Fruit fly (Drosophila melanogaster) whole organism: Measurements from ENCODE around the gene CG6508.
A peak's percentile ranks its signal among the peaks of the same experiment; 100 is the strongest.

ENCODE experiments used
- CG8478 ChIP-seq: fragments of >200 bp; optimal IDR thresholded peaks from 2 replicates; lab custom pipeline; 2018; ENCODE audit warnings: inconsistent platforms
- Dll ChIP-seq: fragments of >200 bp; optimal IDR thresholded peaks from 2 replicates; lab custom pipeline; 2017
- EcR ChIP-seq, 2 experiments: fragments of >200 bp; optimal IDR thresholded peaks; 2 replicates each; lab custom pipeline; 2017; ENCODE audit warnings: missing biosample characterization in 2 of 2, missing genetic modification characterization in 2 of 2, missing genetic modification reagents in 2 of 2
- pan ChIP-seq: fragments of >200 bp; optimal IDR thresholded peaks from 2 replicates; lab custom pipeline; 2017
- psq ChIP-seq: fragments of >200 bp; optimal IDR thresholded peaks from 2 replicates; lab custom pipeline; 2017
- usp ChIP-seq: fragments of >200 bp; optimal IDR thresholded peaks from 2 replicates; lab custom pipeline; 2017; ENCODE audit warnings: missing biosample characterization, missing genetic modification characterization, mixed read lengths

The CG6508 gene

DNA sequence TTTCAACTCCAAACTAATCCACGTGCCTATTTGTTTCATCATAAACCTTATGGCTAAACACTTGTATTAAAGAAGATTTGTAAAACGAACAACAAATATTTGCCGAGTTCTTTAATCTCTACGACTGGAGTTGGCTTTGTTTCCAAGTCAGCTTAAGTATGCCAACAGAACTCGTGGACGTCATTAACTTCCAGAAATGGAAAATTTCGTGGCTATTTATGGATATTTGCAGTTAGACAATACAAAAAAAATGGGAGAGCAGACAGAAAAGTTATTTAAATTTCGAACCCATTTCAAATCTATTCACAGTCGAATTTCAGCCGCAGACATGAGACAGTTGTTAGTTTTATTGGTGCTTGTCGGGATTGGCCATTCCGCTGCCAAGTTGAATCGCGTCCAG lies 1.5 kb downstream of the CG6508 start, which contains the start of gene CG17134:
Gene CG17134, plus strand, starts transcription at position 301 of the 400 bp plus-strand sequence.
- TF ChIP-seq psq (lab: Kevin White, UChicago) (no peak), usp (GFP tag; lab: Kevin White, UChicago) (no peak), CG8478 (lab: Kevin White, UChicago) (no peak), EcR (GFP tag; optimal IDR thresholded peaks at IDR 0.05; lab: Kevin White, UChicago) (no peak), Dll (lab: Kevin White, UChicago) (no peak), pan (lab: Kevin White, UChicago) (no peak)

DNA sequence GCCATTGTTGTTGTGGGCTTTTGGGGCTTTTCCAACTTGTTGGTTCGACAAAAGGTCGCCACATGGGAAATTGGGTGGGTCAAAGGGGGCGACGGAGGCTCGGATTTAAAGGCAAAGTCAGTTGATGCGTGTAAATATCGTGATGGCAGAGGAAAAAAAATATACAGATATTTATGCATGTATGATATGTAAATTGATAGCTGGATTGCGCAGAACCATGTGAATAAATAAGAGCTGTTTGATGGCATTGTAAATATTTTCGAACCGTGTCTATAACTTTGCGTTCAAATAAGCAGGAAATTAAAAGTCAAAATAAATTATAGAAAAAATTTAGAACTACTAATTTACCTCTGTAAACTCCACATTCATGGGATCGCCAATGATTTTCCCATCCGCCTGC lies 3.7 kb downstream of the CG6508 start:
- TF ChIP-seq psq (lab: Kevin White, UChicago) (no peak), EcR (GFP tag; optimal IDR thresholded peaks at IDR 0.05; lab: Kevin White, UChicago) (no peak), Dll (lab: Kevin White, UChicago) (no peak), usp (GFP tag; lab: Kevin White, UChicago) (no peak)

DNA sequence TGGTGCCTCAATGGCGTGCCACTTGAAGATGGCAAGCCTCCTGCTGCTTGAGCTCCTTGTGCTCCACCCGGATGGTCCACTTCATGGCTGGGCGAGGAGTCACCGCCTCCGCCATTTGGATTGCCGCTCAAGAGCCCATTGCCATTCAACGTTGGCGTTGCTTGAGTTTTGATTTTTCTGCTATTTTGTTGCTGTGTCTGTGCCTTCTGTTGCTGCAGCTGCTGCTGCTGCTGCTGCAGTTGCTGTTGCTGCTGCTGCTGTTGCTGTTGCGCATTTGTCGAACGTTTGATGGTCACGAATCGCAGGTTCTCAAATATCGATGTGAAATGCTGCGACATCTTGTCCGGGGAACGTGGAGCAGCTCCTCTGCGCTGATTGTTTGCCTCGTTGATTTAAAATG lies 12.7 kb downstream of the CG6508 start:
- TF ChIP-seq Dll (lab: Kevin White, UChicago): no peak

- TF ChIP-seq usp (GFP tag; lab: Kevin White, UChicago): no peak
- TF ChIP-seq Dll (lab: Kevin White, UChicago): no peak
- TF ChIP-seq EcR (GFP tag; optimal IDR thresholded peaks at IDR 0.05; lab: Kevin White, UChicago): no peak
- TF ChIP-seq pan (lab: Kevin White, UChicago): no peak
- no peak for TF ChIP-seq CG8478 (lab: Kevin White, UChicago)
- TF ChIP-seq psq (lab: Kevin White, UChicago): no peak
Observed at dm6 chr2L:10837491-10837890, 18.6 kb downstream of the CG6508 start, which contains the start of gene Nos. Nos (minus strand) TSS chr2L:10837511.

DNA sequence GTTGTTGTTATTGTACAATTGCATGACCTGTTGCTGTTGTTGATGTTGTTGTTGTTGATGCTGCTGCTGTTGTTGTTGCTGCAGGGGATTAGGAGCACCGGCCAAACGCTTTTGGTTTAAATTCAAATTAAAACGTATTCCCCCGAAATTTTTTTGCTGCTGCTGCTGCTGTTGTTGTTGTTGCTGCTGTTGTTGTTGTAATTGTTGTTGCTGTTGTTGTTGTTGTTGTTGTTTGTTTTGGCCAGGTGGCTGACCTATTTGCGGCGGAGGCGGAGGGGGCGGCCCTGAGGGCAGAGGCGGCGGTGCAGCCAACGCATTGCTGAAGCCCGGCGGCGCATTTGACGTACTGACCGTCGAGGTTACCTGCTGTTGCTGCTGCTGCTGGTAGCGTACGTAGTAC lies 22.7 kb downstream of the CG6508 start:
- no peak for TF ChIP-seq pan (lab: Kevin White, UChicago)

DNA sequence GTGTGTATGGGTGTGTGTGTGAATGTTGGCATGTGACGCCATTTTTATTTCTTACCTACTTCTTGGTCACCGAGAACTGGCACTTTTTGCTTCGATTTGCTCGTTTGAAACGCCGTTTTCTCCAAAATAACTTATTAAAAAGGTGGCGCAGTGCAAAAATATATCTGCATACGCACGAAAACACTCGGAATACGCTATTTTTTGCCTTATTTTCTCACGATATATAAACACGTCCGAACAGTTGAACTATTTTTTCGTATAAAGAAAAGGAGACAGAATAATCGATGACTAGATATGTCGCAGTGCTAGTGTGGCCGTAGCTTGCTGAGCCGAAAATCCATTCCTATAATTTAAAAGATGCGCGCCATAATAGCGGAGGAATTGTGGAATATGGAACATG lies 23.4 kb downstream of the CG6508 start, which contains the start of gene CG6700:
Gene CG6700, minus strand, starts transcription at position 272 of the 400 bp plus-strand sequence.
- TF ChIP-seq pan (lab: Kevin White, UChicago) (no peak), Dll (lab: Kevin White, UChicago) (no peak)

DNA sequence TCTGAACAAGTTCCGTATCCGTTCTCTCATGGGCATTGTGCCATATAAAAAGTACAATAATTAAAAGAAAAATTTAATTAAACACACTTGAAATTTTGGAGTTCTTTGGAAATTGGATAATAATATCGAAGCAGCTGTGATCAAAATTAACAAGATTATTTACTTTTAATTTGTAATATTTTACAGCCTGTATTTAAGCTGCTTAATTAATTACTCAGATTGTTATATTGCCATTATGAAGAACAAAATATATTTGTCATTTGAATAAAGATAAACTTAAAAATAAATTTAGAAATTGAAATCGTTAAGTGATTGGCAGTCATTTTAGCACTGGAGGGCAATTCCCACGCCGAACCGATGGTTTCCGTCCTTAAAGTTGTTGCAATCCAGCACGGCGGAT lies 26.7 kb downstream of the CG6508 start, which contains the start of the genes CG17139 and CG17140:
Gene CG17139, minus strand, starts transcription at position 101 of the 400 bp plus-strand sequence.
Gene CG17140, minus strand, starts transcription at position 101 of the 400 bp plus-strand sequence.
- no peak for TF ChIP-seq pan (lab: Kevin White, UChicago)
- TF ChIP-seq CG8478 (lab: Kevin White, UChicago): no peak
- no peak for TF ChIP-seq psq (lab: Kevin White, UChicago)
- TF ChIP-seq EcR (GFP tag; optimal IDR thresholded peaks at IDR 0.05; lab: Kevin White, UChicago): no peak
- TF ChIP-seq usp (GFP tag; lab: Kevin White, UChicago): no peak
- no peak for TF ChIP-seq Dll (lab: Kevin White, UChicago)

DNA sequence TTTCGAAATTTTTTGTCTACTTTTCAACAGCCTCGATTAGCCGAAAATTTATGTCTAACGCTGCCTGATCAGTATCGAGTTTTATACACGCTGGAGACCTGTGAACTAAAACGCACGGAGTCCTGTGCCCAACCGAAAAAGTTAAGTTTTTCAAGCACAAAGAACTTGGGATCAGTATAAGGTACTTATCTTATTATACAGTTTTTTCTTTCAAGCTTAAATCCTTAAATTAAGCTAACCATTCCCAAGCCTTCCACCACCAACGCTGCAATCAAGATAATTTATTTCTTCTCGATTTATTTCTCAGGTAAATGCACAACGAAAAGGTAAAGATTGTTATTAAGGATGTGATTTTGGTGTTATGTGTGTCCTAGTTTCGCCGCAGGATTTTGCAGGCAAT lies 28.0 kb downstream of the CG6508 start, which contains the start of gene Porin2:
Gene Porin2, minus strand, starts transcription at position 101 of the 400 bp plus-strand sequence.
- no peak for TF ChIP-seq Dll (lab: Kevin White, UChicago)

DNA sequence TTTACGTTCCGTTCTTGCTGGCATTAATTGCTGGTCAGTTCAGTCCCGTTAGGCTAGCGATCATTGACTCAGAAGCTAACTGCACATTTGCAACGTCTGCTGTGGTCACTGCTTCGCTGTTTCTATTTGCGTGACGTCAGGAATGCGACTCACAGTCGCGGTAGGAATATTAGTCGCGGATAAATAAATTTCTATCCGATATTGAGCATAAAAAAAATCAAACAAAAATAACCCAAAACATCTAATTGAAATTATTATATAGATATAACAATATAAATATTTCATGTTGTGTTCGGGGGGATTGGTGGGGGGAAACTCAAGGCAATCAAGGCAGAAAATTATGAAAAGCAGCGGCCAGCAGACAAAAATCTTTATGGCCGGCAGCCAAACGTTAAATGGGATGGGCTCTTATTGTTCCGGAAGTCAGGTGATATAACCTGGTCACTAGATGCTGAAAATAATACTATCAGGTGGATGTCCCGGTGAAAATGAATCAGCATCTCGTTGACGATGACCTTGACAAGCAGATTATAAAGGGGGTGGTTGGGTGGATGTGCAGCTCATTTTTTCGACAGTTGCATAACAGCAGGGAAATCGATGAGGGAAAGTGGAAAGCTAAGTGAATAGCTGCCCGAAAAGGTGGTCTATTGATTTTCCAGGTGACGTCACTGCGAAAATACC lies 30.7 kb downstream of the CG6508 start, which contains the start of gene SmydA-3:
Gene SmydA-3, plus strand, starts transcription at position 631 of the 681 bp plus-strand sequence.
- no peak for TF ChIP-seq EcR (GFP tag; optimal IDR thresholded peaks at IDR 0.05; lab: Kevin White, UChicago)
- no peak for TF ChIP-seq pan (lab: Kevin White, UChicago)
- no peak for TF ChIP-seq Dll (lab: Kevin White, UChicago)
- TF ChIP-seq usp (GFP tag; lab: Kevin White, UChicago): no peak
- TF ChIP-seq CG8478 (lab: Kevin White, UChicago): no peak

DNA sequence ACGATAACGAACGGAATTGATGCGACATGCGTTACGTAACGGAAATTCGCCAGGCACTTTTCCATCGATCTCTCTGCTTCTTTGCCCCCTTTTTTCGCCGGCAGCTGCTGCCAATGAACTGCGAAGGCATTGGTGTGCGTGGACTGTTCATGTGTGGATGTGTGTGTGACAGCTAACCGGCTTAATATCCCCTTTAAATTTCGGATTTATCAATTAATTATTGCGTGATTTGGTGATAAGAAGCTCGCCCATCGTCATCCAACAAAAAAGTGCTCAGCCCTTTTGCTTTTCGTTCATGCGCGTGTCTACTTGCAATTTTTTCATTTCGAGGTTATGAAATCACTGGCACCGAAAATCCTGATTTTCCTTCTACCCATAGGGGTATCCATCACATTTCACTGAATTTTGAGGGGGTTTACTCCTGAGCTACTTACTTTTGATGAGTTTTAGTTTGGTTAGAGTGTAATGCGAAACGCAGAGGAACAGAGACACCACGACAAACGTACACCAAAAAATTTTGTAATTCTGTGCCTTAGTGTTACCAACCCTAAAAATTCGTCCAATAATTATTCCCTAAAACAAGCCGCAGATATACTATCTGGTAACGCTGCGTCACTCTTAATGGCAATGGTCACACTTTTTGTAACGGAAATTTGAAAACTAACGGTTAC lies 31.5 kb downstream of the CG6508 start, which contains the start of gene porin:
Gene porin, minus strand, starts transcription at position 529 of the 671 bp plus-strand sequence.
- TF ChIP-seq CG8478 (lab: Kevin White, UChicago): no peak
- peak in 1 of 2 experiments; percentile 77 for TF ChIP-seq EcR (GFP tag; optimal IDR thresholded peaks at IDR 0.05; lab: Kevin White, UChicago)

DNA sequence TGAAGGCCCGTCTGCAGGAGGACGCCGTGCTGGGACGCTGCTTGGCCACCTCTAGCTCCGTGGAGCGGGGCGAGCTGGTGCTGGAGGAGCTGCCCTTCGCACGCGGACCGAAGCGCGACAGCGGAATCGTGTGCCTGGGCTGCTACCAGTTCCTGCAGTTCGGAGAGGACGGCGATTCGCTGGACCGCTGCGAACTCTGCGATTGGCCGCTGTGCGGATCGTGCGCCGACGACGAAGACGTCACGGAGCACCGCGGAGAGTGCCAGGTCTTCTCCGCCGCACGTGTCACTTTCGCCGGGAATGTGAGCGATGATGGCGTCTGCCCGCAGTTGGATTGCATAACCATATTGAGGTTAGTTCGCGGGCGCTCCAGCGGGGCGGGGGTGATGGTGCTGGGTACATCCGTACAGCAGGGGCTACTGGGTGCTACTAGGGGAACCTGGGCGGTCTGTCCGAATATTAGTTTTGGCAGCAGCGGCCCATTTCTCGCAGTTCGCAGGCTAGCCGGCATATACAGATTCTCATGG lies 32.5 kb downstream of the CG6508 start:
- TF ChIP-seq psq (lab: Kevin White, UChicago) (no peak), usp (GFP tag; lab: Kevin White, UChicago) (no peak), pan (lab: Kevin White, UChicago) (no peak), CG8478 (lab: Kevin White, UChicago) (no peak), Dll (lab: Kevin White, UChicago) (no peak), EcR (GFP tag; optimal IDR thresholded peaks at IDR 0.05; lab: Kevin White, UChicago) (no peak)

DNA sequence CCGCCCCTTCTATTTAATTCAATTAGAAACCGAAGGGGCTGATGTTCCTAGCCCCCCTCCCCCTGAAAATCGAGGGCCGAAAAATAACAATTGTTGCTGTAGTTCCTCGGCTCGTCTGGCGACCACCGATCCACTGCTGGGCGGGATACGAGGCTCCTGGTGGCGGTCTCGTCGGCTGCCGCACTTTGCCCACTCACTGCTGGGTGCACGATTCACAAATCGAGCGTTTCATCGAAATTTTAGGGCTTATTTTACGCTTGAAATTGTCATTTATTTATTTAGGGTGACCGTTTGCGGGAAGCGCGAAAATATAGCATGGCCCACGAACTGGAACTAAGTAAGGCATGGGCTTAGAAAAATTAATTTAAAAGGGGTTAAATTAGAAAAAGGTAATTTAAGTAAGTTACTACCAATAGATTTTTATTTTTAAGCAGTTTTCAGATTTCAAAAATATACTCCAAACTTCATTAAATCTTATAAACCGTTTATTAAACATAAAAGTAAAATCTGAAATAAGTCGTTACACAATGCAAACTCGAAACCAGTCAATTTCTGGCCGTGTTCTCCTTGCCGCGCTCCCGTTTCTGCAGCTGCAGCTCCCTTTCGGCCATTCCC lies 37.5 kb downstream of the CG6508 start, which contains the start of gene Dnz1:
Gene Dnz1, minus strand, starts transcription at position 317 of the 615 bp plus-strand sequence.
- TF ChIP-seq Dll (lab: Kevin White, UChicago) (no peak), CG8478 (lab: Kevin White, UChicago) (no peak), usp (GFP tag; lab: Kevin White, UChicago) (no peak), psq (lab: Kevin White, UChicago) (no peak), pan (lab: Kevin White, UChicago) (no peak), EcR (GFP tag; optimal IDR thresholded peaks at IDR 0.05; lab: Kevin White, UChicago) (no peak)
